Fruit fly (Drosophila melanogaster) whole organism, embryonic: Measurements from ENCODE around the gene CG45002.

Experiments used
- CG10321 ChIP-seq: fragments of 200-800 bp; sonication (Bioruptor generic); IDR thresholded peaks from 2 replicates; pipeline ENCODE4 v1.3.6; 2022; ENCODE audit warnings: missing biosample characterization, missing genetic modification characterization
- CG33557 ChIP-seq: fragments of 200-800 bp; sonication (Bioruptor generic); optimal IDR thresholded peaks from 2 replicates; lab custom pipeline; 2019; ENCODE audit warnings: missing biosample characterization, mild to moderate bottlenecking, missing genetic modification characterization, moderate library complexity
- CG3847 ChIP-seq: fragments of 200-800 bp; sonication (Bioruptor generic); IDR thresholded peaks from 2 replicates; pipeline ENCODE4 v1.3.6; 2022; ENCODE audit warnings: missing biosample characterization, missing genetic modification characterization
- CG7271 ChIP-seq: fragments of 200-800 bp; sonication (Bioruptor generic); optimal IDR thresholded peaks from 2 replicates; lab custom pipeline; 2018; ENCODE audit warnings: missing biosample characterization, mild to moderate bottlenecking, missing genetic modification characterization, moderate library complexity
- CG8478 ChIP-seq: fragments of >200 bp; optimal IDR thresholded peaks from 2 replicates; lab custom pipeline; 2018
- Hmr ChIP-seq: fragments of 200-800 bp; sonication (Bioruptor generic); optimal IDR thresholded peaks from 3 replicates; lab custom pipeline; 2017; ENCODE audit warnings: mild to moderate bottlenecking, missing biosample characterization, missing genetic modification reagents, missing genetic modification characterization
- chif ChIP-seq, 2 experiments: fragments of 200-800 bp; sonication (Bioruptor generic); optimal IDR thresholded peaks; 3 replicates each; lab custom pipeline; 2016; ENCODE audit warnings: missing biosample characterization in 2 of 2, missing genetic modification characterization in 2 of 2
- dimm ChIP-seq: fragments of 200-800 bp; sonication (Bioruptor generic); IDR thresholded peaks from 2 replicates; pipeline ENCODE4 v1.3.6; 2022; ENCODE audit warnings: missing biosample characterization, missing genetic modification characterization
- jumu ChIP-seq: fragments of 200-800 bp; sonication (Bioruptor generic); optimal IDR thresholded peaks from 3 replicates; lab custom pipeline; 2016; ENCODE audit warnings: missing biosample characterization, missing genetic modification characterization
- mirr ChIP-seq: fragments of 200-800 bp; sonication (Bioruptor generic); optimal IDR thresholded peaks from 3 replicates; lab custom pipeline; 2018; ENCODE audit warnings: missing biosample characterization, mild to moderate bottlenecking, missing genetic modification characterization
- ranshi ChIP-seq: fragments of 200-800 bp; sonication (Bioruptor generic); IDR thresholded peaks from 2 replicates; pipeline ENCODE4 v1.3.6; 2022; ENCODE audit warnings: missing biosample characterization, missing genetic modification characterization

dm6 chrX:16924069-16924721, 142.3 kb downstream of the CG45002 start:
- TF ChIP-seq CG7271 (tag; lab: Kevin White, UChicago) (no peak), CG3847 (GFP tag; lab: Robert Waterston, UW) (no peak), dimm (GFP tag; lab: Robert Waterston, UW) (no peak), Hmr (GFP tag; lab: Kevin White, UChicago) (no peak), CG33557 (no peak), chif (GFP tag; optimal IDR thresholded peaks at IDR 0.05; lab: Kevin White, UChicago) (no peak), jumu (no peak), CG10321 (GFP tag; lab: Robert Waterston, UW) (no peak), ranshi (no peak), mirr (GFP tag; lab: Kevin White, UChicago) (no peak), CG8478 (lab: Kevin White, UChicago) (no peak)
